Worm (Caenorhabditis elegans) whole organism, L3 larva: ENCODE results near the gene degl-2.

Experiments used
- hmg-11 ChIP-seq: sonication (generic microtip); optimal IDR thresholded peaks from 2 replicates; lab custom pipeline; 2016; ENCODE audit warnings: missing genetic modification characterization, missing compliant biosample characterization
- nhr-77 ChIP-seq: fragments of 150-350 bp; optimal IDR thresholded peaks from 2 replicates; lab custom pipeline; 2014; ENCODE audit warnings: missing biosample characterization, missing genetic modification characterization

ce11 chrIV:9672434-9672833 is 29.1 kb downstream of the degl-2 start:
- TF ChIP-seq hmg-11 (tag; lab: Kevin White, UChicago) (no peak), nhr-77 (tag; lab: Kevin White, UChicago) (no peak)
